Worm (Caenorhabditis elegans): ENCODE results near the gene ekl-6.

- no peak for TF ChIP-seq him-1 (tag; optimal IDR thresholded peaks at IDR 0.05)
- TF ChIP-seq dao-5 (tag; optimal IDR thresholded peaks at IDR 0.05) = no peak
- TF ChIP-seq W03F9.2 (tag; optimal IDR thresholded peaks at IDR 0.05) = peak; percentile 51
These were observed at the start of gene ekl-6 for ce11 chrIII:10064140-10064539.

All from whole organism, L4/young adult.